Worm (Caenorhabditis elegans) whole organism, young adult: ENCODE data around the gene C09G1.4.

Experiments
- C17E4.6 ChIP-seq: fragments of 200-800 bp; sonication (Bioruptor generic); IDR thresholded peaks from 2 replicates; pipeline ENCODE4 v1.3.6; 2022; ENCODE audit warnings: missing genetic modification reagents, missing genetic modification characterization, missing compliant biosample characterization
- F49E8.2 ChIP-seq: sonication (generic microtip); optimal IDR thresholded peaks from 3 replicates; lab custom pipeline; 2017; ENCODE audit warnings: missing genetic modification characterization, mild to moderate bottlenecking, missing compliant biosample characterization, antibody characterized with exemption, moderate library complexity; ENCODE audit not compliant: insufficient read depth
- T07F8.4 ChIP-seq: sonication (generic microtip); optimal IDR thresholded peaks from 2 replicates; lab custom pipeline; 2016; ENCODE audit warnings: mild to moderate bottlenecking, missing genetic modification characterization, moderate library complexity, missing compliant biosample characterization
- him-1 ChIP-seq: sonication (generic microtip); optimal IDR thresholded peaks from 2 replicates; lab custom pipeline; 2016; ENCODE audit warnings: missing genotype, missing genetic modification reagents, missing genetic modification characterization, missing compliant biosample characterization
- pha-4 ChIP-seq: fragments of 150-350 bp; sonication (generic microtip); optimal IDR thresholded peaks from 2 replicates; lab custom pipeline; 2014; ENCODE audit warnings: missing biosample characterization, missing genetic modification reagents, missing genetic modification characterization
- tlf-1 ChIP-seq: fragments of 200-800 bp; sonication (Bioruptor generic); optimal IDR thresholded peaks from 2 replicates; lab custom pipeline; 2018; ENCODE audit warnings: mild to moderate bottlenecking, missing genetic modification characterization, missing compliant biosample characterization

DNA sequence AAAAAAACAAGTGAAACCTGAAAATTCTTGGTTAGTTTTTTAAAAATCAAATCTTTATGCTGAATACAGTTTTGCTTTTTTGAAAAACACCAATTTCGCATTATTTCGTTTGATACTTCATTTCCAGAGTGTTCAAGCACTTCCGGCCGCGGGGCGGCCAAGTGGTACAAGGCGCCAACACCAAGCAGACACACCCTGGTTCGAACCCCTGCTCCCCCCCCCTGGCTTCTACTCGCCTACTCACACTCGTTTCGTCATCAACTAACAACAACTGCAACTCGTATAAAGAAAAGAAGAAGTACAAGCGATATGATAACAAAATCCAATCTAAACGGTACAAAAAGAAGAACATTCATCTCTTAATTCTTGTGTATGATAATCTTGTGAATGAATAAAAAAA, 3.6 kb downstream of the C09G1.4 start:
- TF ChIP-seq him-1 (no peak), C17E4.6 (GFP tag; lab: Robert Waterston, UW) (no peak), pha-4 (tag; lab: Kevin White, UChicago) (no peak), F49E8.2 (tag; lab: Kevin White, UChicago) (no peak), tlf-1 (GFP tag; lab: Kevin White, UChicago) (no peak), T07F8.4 (no peak)
